Fruit fly (Drosophila melanogaster) whole organism, prepupa: ENCODE data around the gene Rtel1.

Experiments used
- Blimp-1 ChIP-seq: fragments of 200-800 bp; sonication (Bioruptor generic); optimal IDR thresholded peaks from 3 replicates; lab custom pipeline; 2017; ENCODE audit warnings: missing biosample characterization, missing genetic modification characterization, mild to moderate bottlenecking, moderate library complexity, missing genetic modification reagents
- CG10669 ChIP-seq: fragments of 200-800 bp; sonication (Bioruptor generic); optimal IDR thresholded peaks from 3 replicates; lab custom pipeline; 2018; ENCODE audit warnings: missing biosample characterization, mild to moderate bottlenecking, missing genetic modification characterization, moderate library complexity
- CG11762 ChIP-seq: fragments of 200-800 bp; sonication (Bioruptor generic); optimal IDR thresholded peaks from 3 replicates; lab custom pipeline; 2016; ENCODE audit warnings: missing biosample characterization, missing genetic modification characterization; ENCODE audit not compliant: insufficient read depth
- CG1621 ChIP-seq: fragments of 200-800 bp; sonication (Bioruptor generic); optimal IDR thresholded peaks from 3 replicates; lab custom pipeline; 2018; ENCODE audit warnings: missing biosample characterization, mild to moderate bottlenecking, missing genetic modification characterization
- CG16779 ChIP-seq: fragments of 200-800 bp; sonication (Bioruptor generic); optimal IDR thresholded peaks from 3 replicates; lab custom pipeline; 2017; ENCODE audit warnings: missing biosample characterization, mild to moderate bottlenecking, missing genetic modification characterization
- CG31627 ChIP-seq: fragments of 200-800 bp; sonication (Bioruptor generic); optimal IDR thresholded peaks from 3 replicates; lab custom pipeline; 2016; ENCODE audit warnings: missing biosample characterization, missing genetic modification characterization
- CG3919 ChIP-seq: fragments of 200-800 bp; sonication (Bioruptor generic); optimal IDR thresholded peaks from 3 replicates; lab custom pipeline; 2016; ENCODE audit warnings: missing biosample characterization, missing genetic modification characterization
- CG6163 ChIP-seq: fragments of 200-800 bp; sonication (Bioruptor generic); IDR thresholded peaks from 3 replicates; pipeline ENCODE4 v1.3.6; 2022; ENCODE audit warnings: missing biosample characterization, missing genetic modification characterization
- CG6854 ChIP-seq: fragments of 200-800 bp; sonication (Bioruptor generic); optimal IDR thresholded peaks from 2 replicates; lab custom pipeline; 2017; ENCODE audit warnings: missing biosample characterization, mild to moderate bottlenecking, missing genetic modification characterization
- CG7368 ChIP-seq: fragments of 200-800 bp; sonication (Bioruptor generic); optimal IDR thresholded peaks from 3 replicates; lab custom pipeline; 2016; ENCODE audit warnings: missing biosample characterization, missing genetic modification characterization
- CG8119 ChIP-seq: fragments of 200-800 bp; sonication (Bioruptor generic); IDR thresholded peaks from 3 replicates; pipeline ENCODE4 v1.3.6; 2022; ENCODE audit warnings: missing biosample characterization, missing genetic modification characterization
- Eip78C ChIP-seq: fragments of 200-800 bp; sonication (Bioruptor generic); peaks from one replicate; lab custom pipeline; 2016; ENCODE audit warnings: missing biosample characterization, missing genetic modification characterization
- Eip93F ChIP-seq: fragments of 200-800 bp; sonication (Bioruptor generic); optimal IDR thresholded peaks from 2 replicates; lab custom pipeline; 2016; ENCODE audit warnings: missing biosample characterization, mild to moderate bottlenecking, missing genetic modification characterization
- Gug ChIP-seq: fragments of 200-800 bp; sonication (Bioruptor generic); IDR thresholded peaks from 2 replicates; pipeline ENCODE4 v1.3.6; 2022; ENCODE audit warnings: missing biosample characterization, missing genetic modification characterization
- Hr38 ChIP-seq: sonication (Bioruptor generic); optimal IDR thresholded peaks from 2 replicates; lab custom pipeline; 2016; ENCODE audit warnings: missing biosample characterization, missing genetic modification characterization
- Hr39 ChIP-seq: fragments of 200-800 bp; sonication (Bioruptor generic); optimal IDR thresholded peaks from 2 replicates; lab custom pipeline; 2016; ENCODE audit warnings: missing biosample characterization, missing genetic modification characterization
- Hr4 ChIP-seq: fragments of 200-800 bp; sonication (Bioruptor generic); optimal IDR thresholded peaks from 3 replicates; lab custom pipeline; 2016; ENCODE audit warnings: missing biosample characterization, missing genetic modification characterization
- Met ChIP-seq: fragments of 200-800 bp; sonication (Bioruptor generic); optimal IDR thresholded peaks from 3 replicates; lab custom pipeline; 2016; ENCODE audit warnings: missing biosample characterization, missing genetic modification characterization
- Smox ChIP-seq: fragments of 200-800 bp; sonication (Bioruptor generic); optimal IDR thresholded peaks from 3 replicates; lab custom pipeline; 2016; ENCODE audit warnings: missing biosample characterization, missing genetic modification characterization
- achi ChIP-seq: fragments of 200-800 bp; sonication (Bioruptor generic); optimal IDR thresholded peaks from 3 replicates; lab custom pipeline; 2016; ENCODE audit warnings: missing biosample characterization, missing genetic modification characterization
- acj6 ChIP-seq: fragments of 200-800 bp; sonication (Bioruptor generic); optimal IDR thresholded peaks from 3 replicates; lab custom pipeline; 2016; ENCODE audit warnings: missing biosample characterization, missing genetic modification characterization
- cyc ChIP-seq: fragments of 200-800 bp; sonication (Bioruptor generic); optimal IDR thresholded peaks from 3 replicates; lab custom pipeline; 2016; ENCODE audit warnings: missing biosample characterization, missing genetic modification characterization
- dsx ChIP-seq: fragments of 200-800 bp; optimal IDR thresholded peaks from 3 replicates; lab custom pipeline; 2019; ENCODE audit warnings: missing biosample characterization, mild to moderate bottlenecking, missing genetic modification characterization, moderate library complexity; ENCODE audit not compliant: poor library complexity, severe bottlenecking
- esn ChIP-seq: fragments of 200-800 bp; sonication (Bioruptor generic); optimal IDR thresholded peaks from 2 replicates; lab custom pipeline; 2016; ENCODE audit warnings: missing biosample characterization, mild to moderate bottlenecking, missing genetic modification characterization, moderate library complexity
- fd85E ChIP-seq: fragments of 200-800 bp; sonication (Bioruptor generic); optimal IDR thresholded peaks from 3 replicates; lab custom pipeline; 2016; ENCODE audit warnings: missing biosample characterization, missing genetic modification characterization
- fkh ChIP-seq: fragments of 200-800 bp; sonication (Bioruptor generic); optimal IDR thresholded peaks from 3 replicates; lab custom pipeline; 2017; ENCODE audit warnings: missing biosample characterization, mild to moderate bottlenecking, missing genetic modification characterization, moderate library complexity
- lz ChIP-seq: fragments of 200-800 bp; sonication (Bioruptor generic); optimal IDR thresholded peaks from 3 replicates; lab custom pipeline; 2016; ENCODE audit warnings: missing biosample characterization, missing genetic modification characterization
- net ChIP-seq: fragments of 200-800 bp; sonication (Bioruptor generic); optimal IDR thresholded peaks from 3 replicates; lab custom pipeline; 2016; ENCODE audit warnings: missing biosample characterization, missing genetic modification characterization
- pdm3 ChIP-seq: fragments of 200-800 bp; sonication (Bioruptor generic); optimal IDR thresholded peaks from 3 replicates; lab custom pipeline; 2016; ENCODE audit warnings: missing biosample characterization, missing genetic modification characterization
- ss ChIP-seq, 2 experiments: fragments of 200-800 bp; sonication (Bioruptor generic); optimal IDR thresholded peaks; 2 replicates in 1 of 2; 3 replicates in 1 of 2; lab custom pipeline; 2017 to 2018; ENCODE audit warnings: mild to moderate bottlenecking in 2 of 2, missing biosample characterization in 2 of 2, missing genetic modification characterization in 2 of 2, moderate library complexity in 1 of 2
- svp ChIP-seq: fragments of 200-800 bp; sonication (Bioruptor generic); peaks from one replicate; lab custom pipeline; 2016; ENCODE audit warnings: missing biosample characterization, missing genetic modification characterization
- topi ChIP-seq: fragments of 200-800 bp; sonication (Bioruptor generic); optimal IDR thresholded peaks from 3 replicates; lab custom pipeline; 2016; ENCODE audit warnings: missing biosample characterization, missing genetic modification characterization
- vri ChIP-seq: fragments of 200-800 bp; sonication (Bioruptor generic); optimal IDR thresholded peaks from 3 replicates; lab custom pipeline; 2016; ENCODE audit warnings: missing biosample characterization, mild to moderate bottlenecking, missing genetic modification characterization

The Rtel1 gene

DNA sequence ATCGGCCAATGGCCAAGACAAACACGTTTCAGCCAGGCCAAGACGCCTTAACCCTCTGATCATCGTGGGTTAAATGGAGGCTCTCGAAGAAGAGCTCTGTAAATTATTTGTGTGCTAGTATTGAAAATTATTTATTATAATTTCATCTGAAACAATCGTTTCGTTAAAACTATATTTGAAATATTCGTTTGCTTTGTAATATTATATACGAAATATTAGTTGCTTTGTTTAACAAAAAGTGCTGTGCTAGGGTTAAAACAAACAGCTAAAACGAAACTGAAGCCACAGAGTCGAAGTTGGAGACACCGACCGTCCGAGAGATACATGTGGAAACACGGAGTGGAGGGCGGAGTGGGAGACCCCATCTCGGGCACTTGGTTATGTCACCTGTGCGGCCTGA, 39.0 kb downstream of the Rtel1 start (continued):
- TF ChIP-seq CG31627 (GFP tag; lab: Kevin White, UChicago): peak; percentile 54
- TF ChIP-seq CG16779: no peak
- no peak for TF ChIP-seq topi (GFP tag; lab: Kevin White, UChicago)
- peak; percentile 58 for TF ChIP-seq Hr39 (GFP tag; lab: Kevin White, UChicago)
- TF ChIP-seq Hr38: no peak
- TF ChIP-seq cyc (GFP tag; lab: Kevin White, UChicago): no peak
- TF ChIP-seq pdm3 (GFP tag; lab: Kevin White, UChicago): peak; percentile 82
- TF ChIP-seq acj6 (GFP tag; lab: Kevin White, UChicago): peak; percentile 70
- TF ChIP-seq svp (GFP tag; lab: Kevin White, UChicago): peak; percentile 71
- TF ChIP-seq fkh (GFP tag; lab: Kevin White, UChicago): no peak
- no peak for TF ChIP-seq CG6854 (GFP tag; lab: Kevin White, UChicago)
- peak; percentile 72 for TF ChIP-seq vri (GFP tag; lab: Kevin White, UChicago)
- TF ChIP-seq dsx: no peak
- TF ChIP-seq CG1621: no peak
- no peak for TF ChIP-seq CG11762 (GFP tag; lab: Kevin White, UChicago)
- TF ChIP-seq achi: peak; percentile 79
- TF ChIP-seq Met (GFP tag; lab: Kevin White, UChicago): peak; percentile 74
- TF ChIP-seq esn (GFP tag; lab: Kevin White, UChicago): peak; percentile 77

- TF ChIP-seq ss (GFP tag; optimal IDR thresholded peaks at IDR 0.05; lab: Kevin White, UChicago) (no peak), Hr4 (GFP tag; lab: Kevin White, UChicago) (no peak), Smox (GFP tag; lab: Kevin White, UChicago) (no peak), Blimp-1 (GFP tag; lab: Kevin White, UChicago) (no peak), Eip93F (GFP tag; lab: Kevin White, UChicago) (no peak), CG8119 (GFP tag; lab: Robert Waterston, UW) (no peak), CG7368 (GFP tag; lab: Kevin White, UChicago) (no peak)
Measured at dm6 chrX:5789187-5789586, 41.6 kb downstream of the Rtel1 start, which contains the start of gene CG15767. CG15767 (plus strand) TSS chrX:5789487.

dm6 chrX:5791840-5792239, 44.3 kb downstream of the Rtel1 start, which contains the start of gene CG12239:
CG12239 (plus strand) TSS chrX:5792140.
- TF ChIP-seq Gug: no peak
- TF ChIP-seq CG11762 (GFP tag; lab: Kevin White, UChicago): no peak
- TF ChIP-seq CG6163 (GFP tag; lab: Robert Waterston, UW): no peak
- TF ChIP-seq fd85E: no peak
- TF ChIP-seq Eip78C: no peak
- TF ChIP-seq cyc (GFP tag; lab: Kevin White, UChicago): no peak
- TF ChIP-seq CG6854 (GFP tag; lab: Kevin White, UChicago): no peak
- no peak for TF ChIP-seq dsx
- TF ChIP-seq acj6 (GFP tag; lab: Kevin White, UChicago): no peak
- TF ChIP-seq lz: no peak
- TF ChIP-seq CG7368 (GFP tag; lab: Kevin White, UChicago): no peak
- TF ChIP-seq fkh (GFP tag; lab: Kevin White, UChicago): no peak
- TF ChIP-seq net: no peak
- TF ChIP-seq vri (GFP tag; lab: Kevin White, UChicago): no peak
- TF ChIP-seq CG3919 (GFP tag; lab: Kevin White, UChicago): no peak

DNA sequence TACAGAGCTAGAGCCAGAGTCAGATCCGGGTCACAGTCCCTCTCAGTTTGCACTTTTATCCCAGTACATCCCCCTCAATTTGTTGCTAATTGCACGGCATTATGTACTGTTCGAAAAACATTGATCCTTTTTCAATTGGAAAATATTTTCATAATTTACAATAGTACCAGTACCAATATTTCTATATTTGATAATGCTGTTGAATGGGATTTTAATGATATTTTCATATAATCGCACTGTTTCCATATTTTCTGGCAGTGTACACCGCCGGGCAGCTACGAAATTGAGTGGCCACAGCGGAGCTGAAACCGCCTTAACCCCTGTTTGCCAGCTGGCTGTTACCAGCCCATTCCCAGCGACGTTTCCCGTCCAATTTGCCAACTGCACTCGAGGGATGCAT, 53.1 kb downstream of the Rtel1 start:
- TF ChIP-seq CG6163 (GFP tag; lab: Robert Waterston, UW): no peak
- peak; percentile 66 for TF ChIP-seq svp (GFP tag; lab: Kevin White, UChicago)
- TF ChIP-seq Eip78C: peak; percentile 52
- peak; percentile 2 for TF ChIP-seq CG10669 (GFP tag; lab: Kevin White, UChicago)
- TF ChIP-seq, all 60 proteins: peak for 3
